Worm (Caenorhabditis elegans) whole organism, L2 larva: ENCODE data around the gene F55C12.2.

Experiments used
- F13H6.1 ChIP-seq: sonication (generic microtip); optimal IDR thresholded peaks from 2 replicates; lab custom pipeline; 2016; ENCODE audit warnings: missing genetic modification characterization, missing compliant biosample characterization
- R02D3.7 ChIP-seq: fragments of 150-350 bp; optimal IDR thresholded peaks from 2 replicates; lab custom pipeline; 2014; ENCODE audit warnings: missing biosample characterization, missing genetic modification characterization
- Y55F3AM.14 ChIP-seq: fragments of 200-800 bp; sonication (Bioruptor generic); optimal IDR thresholded peaks from 2 replicates; lab custom pipeline; 2018; ENCODE audit warnings: mild to moderate bottlenecking, missing genetic modification characterization, missing compliant biosample characterization
- alr-1 ChIP-seq: fragments of 150-350 bp; optimal IDR thresholded peaks from 2 replicates; lab custom pipeline; 2014; ENCODE audit warnings: missing biosample characterization, missing genetic modification characterization
- aly-2 ChIP-seq: fragments of 150-350 bp; optimal IDR thresholded peaks from 2 replicates; lab custom pipeline; 2014; ENCODE audit warnings: missing biosample characterization, missing genetic modification characterization
- ama-1 ChIP-seq: fragments of 150-350 bp; optimal IDR thresholded peaks from 2 replicates; lab custom pipeline; 2018; ENCODE audit warnings: inconsistent platforms
- blmp-1 ChIP-seq: sonication (generic microtip); optimal IDR thresholded peaks from 2 replicates; lab custom pipeline; 2017; ENCODE audit warnings: missing genetic modification characterization, mild to moderate bottlenecking, missing compliant biosample characterization, antibody characterized with exemption, moderate library complexity; ENCODE audit not compliant: insufficient read depth
- ceh-16 ChIP-seq: fragments of 150-350 bp; optimal IDR thresholded peaks from 2 replicates; lab custom pipeline; 2014; ENCODE audit warnings: missing biosample characterization, missing genetic modification characterization
- ceh-82 ChIP-seq: fragments of 150-350 bp; optimal IDR thresholded peaks from 2 replicates; lab custom pipeline; 2014; ENCODE audit warnings: missing biosample characterization, missing genetic modification characterization
- crh-2 ChIP-seq: sonication (generic microtip); optimal IDR thresholded peaks from 2 replicates; lab custom pipeline; 2017; ENCODE audit warnings: missing biosample characterization, missing genetic modification characterization
- dmd-4 ChIP-seq: sonication (generic microtip); optimal IDR thresholded peaks from 2 replicates; lab custom pipeline; 2017; ENCODE audit warnings: missing biosample characterization, missing genetic modification characterization
- egl-27 ChIP-seq: sonication (generic microtip); optimal IDR thresholded peaks from 3 replicates; lab custom pipeline; 2017; ENCODE audit warnings: missing biosample characterization, missing genetic modification reagents, missing genetic modification characterization
- elt-1 ChIP-seq: fragments of 150-350 bp; optimal IDR thresholded peaks from 2 replicates; lab custom pipeline; 2014; ENCODE audit warnings: missing biosample characterization, missing genetic modification characterization
- fos-1 ChIP-seq: fragments of 150-350 bp; optimal IDR thresholded peaks from 2 replicates; lab custom pipeline; 2014; ENCODE audit warnings: missing biosample characterization, missing genetic modification characterization
- gmeb-1 ChIP-seq: fragments of 150-350 bp; optimal IDR thresholded peaks from 2 replicates; lab custom pipeline; 2014; ENCODE audit warnings: missing biosample characterization, missing genetic modification characterization
- lin-39 ChIP-seq: fragments of 150-350 bp; optimal IDR thresholded peaks from 2 replicates; lab custom pipeline; 2014; ENCODE audit warnings: missing biosample characterization, missing genetic modification reagents, missing genetic modification characterization
- lsy-2 ChIP-seq, 2 experiments: fragments of 150-350 bp in 1 of 2; sonication (generic microtip) in 1 of 2; optimal IDR thresholded peaks; 2 replicates each; lab custom pipeline; 2014 to 2017; ENCODE audit warnings: missing biosample characterization in 2 of 2, missing genetic modification characterization in 2 of 2
- mbf-1 ChIP-seq: sonication (generic microtip); optimal IDR thresholded peaks from 2 replicates; lab custom pipeline; 2017; ENCODE audit warnings: missing biosample characterization, missing genetic modification characterization
- mdl-1 ChIP-seq, 2 experiments: fragments of 150-350 bp in 1 of 2; sonication (generic microtip) in 1 of 2; optimal IDR thresholded peaks; 2 replicates each; lab custom pipeline; 2017; ENCODE audit warnings: missing biosample characterization in 2 of 2, missing genetic modification characterization in 2 of 2
- nhr-10 ChIP-seq: sonication (generic microtip); optimal IDR thresholded peaks from 2 replicates; lab custom pipeline; 2017; ENCODE audit warnings: missing biosample characterization, missing genetic modification characterization
- nhr-12 ChIP-seq: fragments of 150-350 bp; optimal IDR thresholded peaks from 2 replicates; lab custom pipeline; 2014; ENCODE audit warnings: missing biosample characterization, missing genetic modification characterization
- nhr-129 ChIP-seq: fragments of 150-350 bp; optimal IDR thresholded peaks from 2 replicates; lab custom pipeline; 2014; ENCODE audit warnings: missing biosample characterization, missing genetic modification characterization
- nhr-21 ChIP-seq: fragments of 150-350 bp; optimal IDR thresholded peaks from 2 replicates; lab custom pipeline; 2014; ENCODE audit warnings: missing biosample characterization, missing genetic modification characterization
- nhr-23 ChIP-seq: fragments of 150-350 bp; optimal IDR thresholded peaks from 2 replicates; lab custom pipeline; 2014; ENCODE audit warnings: missing biosample characterization, missing genetic modification reagents, missing genetic modification characterization
- nhr-6 ChIP-seq: fragments of 150-350 bp; optimal IDR thresholded peaks from 2 replicates; lab custom pipeline; 2014; ENCODE audit warnings: missing biosample characterization, missing genetic modification characterization
- nhr-77 ChIP-seq: fragments of 150-350 bp; optimal IDR thresholded peaks from 2 replicates; lab custom pipeline; 2014; ENCODE audit warnings: missing biosample characterization, missing genetic modification characterization
- peb-1 ChIP-seq: fragments of 150-350 bp; optimal IDR thresholded peaks from 2 replicates; lab custom pipeline; 2014; ENCODE audit warnings: missing biosample characterization, missing genetic modification characterization
- sem-4 ChIP-seq: fragments of 150-350 bp; optimal IDR thresholded peaks from 2 replicates; lab custom pipeline; 2014; ENCODE audit warnings: missing biosample characterization, missing genetic modification reagents, missing genetic modification characterization
- sma-9 ChIP-seq, 2 experiments: fragments of 150-350 bp in 1 of 2; sonication (generic microtip) in 1 of 2; optimal IDR thresholded peaks; 2 replicates each; lab custom pipeline; 2014 to 2016; ENCODE audit warnings: missing genetic modification characterization in 2 of 2, mild to moderate bottlenecking in 1 of 2, missing biosample characterization in 1 of 2, missing compliant biosample characterization in 1 of 2, missing genetic modification reagents in 1 of 2, moderate library complexity in 1 of 2
- unc-55 ChIP-seq: fragments of 150-350 bp; sonication (generic microtip); optimal IDR thresholded peaks from 3 replicates; lab custom pipeline; 2014; ENCODE audit warnings: missing biosample characterization, missing genetic modification reagents, missing genetic modification characterization
- unc-62 ChIP-seq: fragments of 150-350 bp; optimal IDR thresholded peaks from 2 replicates; lab custom pipeline; 2014; ENCODE audit warnings: missing biosample characterization, missing genetic modification reagents, missing genetic modification characterization
- zag-1 ChIP-seq: fragments of 150-350 bp; optimal IDR thresholded peaks from 2 replicates; lab custom pipeline; 2014; ENCODE audit warnings: missing biosample characterization, missing genetic modification characterization
- ztf-4 ChIP-seq: fragments of 150-350 bp; optimal IDR thresholded peaks from 2 replicates; lab custom pipeline; 2014; ENCODE audit warnings: missing biosample characterization, missing genetic modification characterization

F55C12.2 gene

DNA sequence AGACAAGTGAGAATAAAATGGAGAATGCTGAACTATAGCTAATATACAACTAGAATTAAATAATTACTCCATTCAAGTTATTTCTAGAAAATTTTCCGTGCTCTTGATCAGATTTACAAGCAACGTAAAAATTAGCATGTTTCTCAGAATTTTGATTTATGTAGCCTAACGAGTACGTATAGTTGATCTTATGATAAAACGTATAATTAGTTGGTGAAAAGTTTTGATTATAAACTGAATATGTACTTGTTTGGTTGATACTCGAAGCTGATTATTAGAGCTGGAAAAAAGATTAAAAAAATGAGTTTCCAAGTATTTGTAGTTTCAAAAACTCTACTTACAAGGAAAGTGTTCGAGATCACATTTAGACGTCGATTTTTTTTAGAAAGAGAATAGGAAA, 19.9 kb downstream of the F55C12.2 start:
- TF ChIP-seq sem-4 (tag; lab: Kevin White, UChicago): no peak
- no peak for TF ChIP-seq nhr-6 (tag; lab: Kevin White, UChicago)
- TF ChIP-seq peb-1: no peak
- peak; percentile 23 for TF ChIP-seq nhr-21 (tag; lab: Kevin White, UChicago)

- TF ChIP-seq nhr-129 (tag; lab: Kevin White, UChicago): no peak
- TF ChIP-seq gmeb-1: no peak
- TF ChIP-seq nhr-10 (tag; lab: Kevin White, UChicago): no peak
- TF ChIP-seq blmp-1 (tag; lab: Kevin White, UChicago): peak; percentile 96
- TF ChIP-seq egl-27 (tag; lab: Kevin White, UChicago): peak; percentile 26
- TF ChIP-seq F13H6.1: peak; percentile 19
- peak in 1 of 2 experiments; percentile 6 for TF ChIP-seq lsy-2 (tag; optimal IDR thresholded peaks at IDR 0.05; lab: Kevin White, UChicago)
These were observed 22.5 kb downstream of the F55C12.2 start for ce11 chrII:5899080-5899479.

DNA sequence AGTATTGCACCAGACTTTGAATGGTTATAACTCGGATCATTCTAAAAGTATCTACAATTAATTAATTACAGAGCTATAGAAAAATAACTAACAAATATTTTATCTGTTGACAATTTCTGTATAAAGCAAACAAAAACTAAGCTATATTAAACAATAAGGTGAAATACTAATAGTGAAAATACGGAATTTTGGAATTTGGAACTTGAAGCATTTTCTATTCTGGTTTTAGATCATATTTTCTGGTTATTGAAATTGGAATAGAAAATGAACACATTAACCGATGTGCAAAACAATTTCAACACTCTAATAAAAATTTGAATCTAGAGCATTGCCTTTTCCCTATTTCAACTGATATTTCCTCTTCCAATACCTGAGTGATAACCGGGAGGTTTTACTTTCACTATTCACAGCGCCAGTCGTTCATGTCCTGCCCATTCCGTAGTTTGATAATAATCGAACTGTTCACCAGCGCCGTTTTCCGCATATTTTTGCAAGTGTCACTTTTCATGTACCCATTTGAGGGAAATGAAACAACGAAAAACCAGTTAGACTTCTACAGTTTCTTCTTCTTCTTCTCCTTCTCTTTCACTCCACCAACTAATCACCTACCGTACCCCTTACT, 23.4 kb downstream of the F55C12.2 start:
- TF ChIP-seq nhr-12 (tag; lab: Kevin White, UChicago) (no peak), crh-2 (tag; lab: Kevin White, UChicago) (no peak), egl-27 (tag; lab: Kevin White, UChicago) (no peak), sma-9 (GFP tag; optimal IDR thresholded peaks at IDR 0.05; lab: Kevin White, UChicago) (no peak), sma-9 (tag; optimal IDR thresholded peaks at IDR 0.05; lab: Kevin White, UChicago) (no peak), alr-1 (no peak), gmeb-1 (no peak), mdl-1 (tag; optimal IDR thresholded peaks at IDR 0.05; lab: Kevin White, UChicago) (no peak), nhr-6 (tag; lab: Kevin White, UChicago) (no peak), ztf-4 (tag; lab: Kevin White, UChicago) (no peak), ama-1 (lab: Kevin White, UChicago) (no peak), blmp-1 (tag; lab: Kevin White, UChicago) (peak; percentile 31), fos-1 (tag; lab: Kevin White, UChicago) (peak; percentile 46)
- TF ChIP-seq, all 48 proteins: peak for 2

DNA sequence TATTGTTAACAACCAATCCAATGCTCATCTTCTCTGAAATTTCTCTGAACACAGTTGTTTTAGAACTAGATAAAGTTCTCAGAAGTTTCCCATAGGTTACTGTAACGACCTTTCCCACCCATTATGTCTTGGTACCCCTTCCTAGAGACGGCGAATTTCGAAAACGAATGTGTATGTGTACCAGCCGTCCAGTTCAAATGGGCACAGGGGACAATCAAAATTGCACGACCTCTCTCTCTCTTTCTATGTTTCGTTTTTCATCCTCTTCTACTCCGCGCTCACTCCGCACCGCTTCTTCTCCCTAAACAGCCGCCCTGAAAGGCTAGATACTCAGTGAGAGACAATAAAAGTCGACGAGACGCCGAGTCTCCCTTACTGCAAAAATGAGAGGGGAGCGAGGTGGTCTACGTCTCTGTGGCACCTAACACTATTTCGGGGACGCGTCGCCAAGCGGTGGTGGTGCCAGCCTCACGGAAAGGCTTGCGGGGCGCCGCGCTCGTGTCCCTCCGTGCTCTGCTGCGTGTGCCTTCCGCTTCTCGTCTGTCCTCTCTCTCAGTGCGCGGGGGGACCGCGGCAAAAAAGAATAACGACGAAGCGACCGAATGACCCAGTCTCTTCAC, 24.9 kb downstream of the F55C12.2 start:
- TF ChIP-seq F13H6.1: peak; percentile 52
- TF ChIP-seq gmeb-1: no peak
- peak in 1 of 2 experiments; percentile 28 for TF ChIP-seq lsy-2 (tag; optimal IDR thresholded peaks at IDR 0.05; lab: Kevin White, UChicago)
- no peak for TF ChIP-seq R02D3.7
- peak; percentile 46 for TF ChIP-seq peb-1
- TF ChIP-seq lin-39 (tag; lab: Kevin White, UChicago): peak; percentile 18
- peak; percentile 35 for TF ChIP-seq unc-55
- no peak for TF ChIP-seq crh-2 (tag; lab: Kevin White, UChicago)
- no peak for TF ChIP-seq nhr-77 (tag; lab: Kevin White, UChicago)
- peak; percentile 11 for TF ChIP-seq ceh-16 (tag; lab: Kevin White, UChicago)
- TF ChIP-seq Y55F3AM.14 (GFP tag; lab: Kevin White, UChicago): peak; percentile 45
- TF ChIP-seq egl-27 (tag; lab: Kevin White, UChicago): peak; percentile 22
- TF ChIP-seq sma-9 (GFP tag; optimal IDR thresholded peaks at IDR 0.05; lab: Kevin White, UChicago): peak; percentile 39
- TF ChIP-seq sma-9 (tag; optimal IDR thresholded peaks at IDR 0.05; lab: Kevin White, UChicago): no peak
- TF ChIP-seq nhr-21 (tag; lab: Kevin White, UChicago): peak; percentile 61
- peak in 1 of 2 experiments; percentile 7 for TF ChIP-seq mdl-1 (tag; optimal IDR thresholded peaks at IDR 0.05; lab: Kevin White, UChicago)
- TF ChIP-seq fos-1 (tag; lab: Kevin White, UChicago): peak; percentile 38
- peak; percentile 7 for TF ChIP-seq sem-4 (tag; lab: Kevin White, UChicago)
- peak; percentile 39 for TF ChIP-seq zag-1 (tag; lab: Kevin White, UChicago)

ce11 chrII:5902139-5902538, 25.5 kb downstream of the F55C12.2 start:
- TF ChIP-seq unc-55: no peak
- no peak for TF ChIP-seq nhr-129 (tag; lab: Kevin White, UChicago)
- TF ChIP-seq ceh-82: no peak
- TF ChIP-seq nhr-12 (tag; lab: Kevin White, UChicago): no peak
- TF ChIP-seq Y55F3AM.14 (GFP tag; lab: Kevin White, UChicago): no peak
- no peak for TF ChIP-seq zag-1 (tag; lab: Kevin White, UChicago)
- no peak for TF ChIP-seq nhr-77 (tag; lab: Kevin White, UChicago)
- no peak for TF ChIP-seq dmd-4
- TF ChIP-seq fos-1 (tag; lab: Kevin White, UChicago): no peak
- TF ChIP-seq mbf-1: no peak
- TF ChIP-seq peb-1: no peak
- no peak for TF ChIP-seq unc-62 (GFP tag; lab: Kevin White, UChicago)
- TF ChIP-seq aly-2 (tag; lab: Kevin White, UChicago): no peak
- TF ChIP-seq ama-1 (lab: Kevin White, UChicago): no peak
- no peak for TF ChIP-seq nhr-10 (tag; lab: Kevin White, UChicago)
- TF ChIP-seq elt-1 (tag; lab: Kevin White, UChicago): no peak
- no peak for TF ChIP-seq nhr-6 (tag; lab: Kevin White, UChicago)
- no peak for TF ChIP-seq lsy-2 (tag; optimal IDR thresholded peaks at IDR 0.05; lab: Kevin White, UChicago)
- TF ChIP-seq nhr-23 (tag; lab: Kevin White, UChicago): no peak
- no peak for TF ChIP-seq egl-27 (tag; lab: Kevin White, UChicago)
